Fruit fly (Drosophila melanogaster): Measurements from ENCODE around the gene CG32444.
A peak's percentile ranks its signal among the peaks of the same experiment; 100 is the strongest.

Gene CG32444

DNA sequence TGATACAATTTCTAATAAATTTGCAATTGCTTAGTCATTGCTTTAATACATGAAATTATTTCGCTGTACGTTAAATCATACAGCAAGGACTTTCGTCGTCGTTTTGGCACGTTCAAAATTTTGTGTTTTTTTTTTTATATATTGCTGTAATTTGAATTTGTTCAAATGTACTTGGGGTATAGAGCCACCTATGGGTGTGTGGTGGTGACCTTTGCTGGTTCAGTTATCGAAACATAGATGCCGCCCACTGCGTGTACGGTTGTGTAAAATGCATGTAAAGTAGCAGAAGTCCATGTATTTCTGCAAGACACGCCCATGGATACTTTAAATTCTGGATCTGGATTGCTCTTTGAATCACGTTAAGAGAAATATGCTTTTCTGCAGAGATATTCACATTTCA lies 32.5 kb upstream of the CG32444 start (continued):
- peak; percentile 57 for TF ChIP-seq Dp (GFP tag; optimal IDR thresholded peaks at IDR 0.05)
- peak; percentile 72 for TF ChIP-seq CG8944 (GFP tag; optimal IDR thresholded peaks at IDR 0.05)
- TF ChIP-seq Neu2 (GFP tag; optimal IDR thresholded peaks at IDR 0.05; ENCODE audit: borderline replicate concordance): no peak
- TF ChIP-seq stc (GFP tag; IDR thresholded peaks at IDR 0.05): 0 out of 2 replicates have a peak, but pooled peaks have one; percentile 12
- TF ChIP-seq Blimp-1 (GFP tag; optimal IDR thresholded peaks at IDR 0.05): no peak
- TF ChIP-seq ab (GFP tag; optimal IDR thresholded peaks at IDR 0.05): no peak
- TF ChIP-seq gsb-n (tag; optimal IDR thresholded peaks at IDR 0.05): peak; percentile 17
- peak; percentile 21 for TF ChIP-seq CG30431 (GFP tag; optimal IDR thresholded peaks at IDR 0.05)
- peak; percentile 67 for TF ChIP-seq az2 (GFP tag; optimal IDR thresholded peaks at IDR 0.05)
- TF ChIP-seq HLH3B (GFP tag; IDR thresholded peaks at IDR 0.05): peak; percentile 53; the same call in 1 of the 2 replicates
- TF ChIP-seq CG8281 (tag; optimal IDR thresholded peaks at IDR 0.05): no peak
- TF ChIP-seq zfh2 (GFP tag; optimal IDR thresholded peaks at IDR 0.05): peak; percentile 19
- TF ChIP-seq Doc3 (GFP tag; IDR thresholded peaks at IDR 0.05; ENCODE audit: partially characterized antibody): no peak
- peak; percentile 43 for TF ChIP-seq Side (GFP tag; optimal IDR thresholded peaks at IDR 0.05)
- TF ChIP-seq knrl (GFP tag; IDR thresholded peaks at IDR 0.05; ENCODE audit: partially characterized antibody): peak; percentile 66; the same call in 2 of the 3 replicates
- TF ChIP-seq en (GFP tag; optimal IDR thresholded peaks at IDR 0.05): peak; percentile 37
- TF ChIP-seq CG34422 (GFP tag; IDR thresholded peaks at IDR 0.05): peak; percentile 61; the same call in 1 of the 3 replicates
- no peak for TF ChIP-seq exex (tag; optimal IDR thresholded peaks at IDR 0.05)
- no peak for TF ChIP-seq CG34376 (GFP tag; optimal IDR thresholded peaks at IDR 0.05)
- TF ChIP-seq btn (GFP tag; optimal IDR thresholded peaks at IDR 0.05): peak; percentile 17
- TF ChIP-seq slp2 (GFP tag; optimal IDR thresholded peaks at IDR 0.05): no peak
- peak; percentile 68 for TF ChIP-seq CG16863 (GFP tag; optimal IDR thresholded peaks at IDR 0.05)
- no peak for TF ChIP-seq CG14050 (GFP tag; IDR thresholded peaks at IDR 0.05)
- peak; percentile 1 for TF ChIP-seq slou (GFP tag; optimal IDR thresholded peaks at IDR 0.05)
- peak; percentile 52 for TF ChIP-seq Mad (GFP tag; optimal IDR thresholded peaks at IDR 0.05)
- no peak for TF ChIP-seq sna (GFP tag; IDR thresholded peaks at IDR 0.05; ENCODE audit: partially characterized antibody)
- TF ChIP-seq CG3847 (GFP tag; IDR thresholded peaks at IDR 0.05): peak; percentile 54
- peak; percentile 44 for TF ChIP-seq HLHmδ (GFP tag; optimal IDR thresholded peaks at IDR 0.05)
- TF ChIP-seq gsb (GFP tag; IDR thresholded peaks at IDR 0.05): peak; percentile 41; the same call in 1 of the 2 replicates
- TF ChIP-seq chif (GFP tag; optimal IDR thresholded peaks at IDR 0.05): peak; percentile 40 to 93
- peak; percentile 44 for TF ChIP-seq Sry-δ (GFP tag; optimal IDR thresholded peaks at IDR 0.05)
- TF ChIP-seq Trl (optimal IDR thresholded peaks at IDR 0.05): peak; percentile 13 to 30
- TF ChIP-seq Trl (GFP tag; optimal IDR thresholded peaks at IDR 0.05): peak; percentile 83
- no peak for TF ChIP-seq CG10274 (GFP tag; optimal IDR thresholded peaks at IDR 0.05)
- TF ChIP-seq gce (GFP tag; IDR thresholded peaks at IDR 0.05): peak; percentile 4; the same call in 1 of the 3 replicates
- 0 out of 3 replicates have a peak, but pooled peaks have one; percentile 18 for TF ChIP-seq croc (GFP tag; conservative IDR thresholded peaks at IDR 0.05)
- peak; percentile 42 for TF ChIP-seq ind (GFP tag; optimal IDR thresholded peaks at IDR 0.05)
- TF ChIP-seq Camta (GFP tag; optimal IDR thresholded peaks at IDR 0.05): peak; percentile 66
- no peak for TF ChIP-seq Lim3 (GFP tag; IDR thresholded peaks at IDR 0.05)
- TF ChIP-seq nmo (GFP tag; optimal IDR thresholded peaks at IDR 0.05): no peak
- peak; percentile 67 for TF ChIP-seq Mrtf (GFP tag; IDR thresholded peaks at IDR 0.05)
- TF ChIP-seq ash1 (GFP tag; optimal IDR thresholded peaks at IDR 0.05): peak; percentile 1
- peak; percentile 31 for TF ChIP-seq Ets97D (GFP tag; optimal IDR thresholded peaks at IDR 0.05)
